Fruit fly (Drosophila melanogaster): ENCODE results near the gene CG6216.

DNA sequence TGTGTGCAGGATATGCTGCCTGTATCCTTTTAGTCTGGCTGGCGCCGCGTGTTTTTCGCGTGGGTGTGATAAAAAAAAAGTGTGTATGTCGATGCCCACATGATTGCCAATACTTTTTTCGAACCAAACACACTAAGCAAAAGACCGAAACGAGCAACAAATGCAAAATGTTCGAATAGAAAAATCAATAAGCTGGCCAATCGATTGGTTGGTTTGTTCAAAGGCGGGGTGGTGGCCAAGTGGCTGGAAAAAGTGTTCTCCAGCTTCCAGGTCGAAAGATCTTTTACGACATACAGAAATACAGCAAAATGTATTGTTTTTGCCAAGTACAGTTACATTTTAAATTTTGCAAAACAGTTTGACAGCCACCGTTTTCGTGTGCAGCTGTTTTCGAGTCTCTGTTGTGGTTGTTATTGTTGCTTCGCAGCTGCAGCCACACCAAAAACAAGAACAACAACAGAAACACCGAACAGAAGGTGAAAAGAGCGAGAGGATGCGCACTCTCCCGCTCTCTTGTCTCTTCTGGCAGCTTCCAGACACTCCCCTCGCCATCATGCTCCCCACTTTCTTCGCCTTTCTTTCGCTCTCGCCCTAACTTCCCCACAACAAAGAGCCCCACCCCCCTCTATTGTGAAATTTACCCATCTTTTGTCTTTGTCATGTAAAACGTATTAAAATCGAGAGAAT is 26.8 kb downstream of the CG6216 start:
- TF ChIP-seq CG8478 (optimal IDR thresholded peaks at IDR 0.05) (no peak), CTCF (optimal IDR thresholded peaks at IDR 0.05) (no peak)

All from S2 (cell line).